Fruit fly (Drosophila melanogaster) whole organism, embryonic: Measurements from ENCODE around the gene Alg2.

Source experiments
- ATbp ChIP-seq: fragments of 200-800 bp; sonication (Bioruptor generic); optimal IDR thresholded peaks from 2 replicates; lab custom pipeline; 2017; ENCODE audit warnings: missing biosample characterization, mild to moderate bottlenecking, missing genetic modification characterization, missing genetic modification reagents
- Abd-B ChIP-seq: fragments of 200-800 bp; sonication (Bioruptor generic); optimal IDR thresholded peaks from 2 replicates; lab custom pipeline; 2018; ENCODE audit warnings: missing biosample characterization, mild to moderate bottlenecking, missing genetic modification characterization, moderate library complexity
- Asciz ChIP-seq: fragments of 200-800 bp; sonication (Bioruptor generic); optimal IDR thresholded peaks from 2 replicates; lab custom pipeline; 2017; ENCODE audit warnings: missing biosample characterization, mild to moderate bottlenecking, missing genetic modification characterization, missing genetic modification reagents
- Atf3 ChIP-seq: fragments of 200-800 bp; sonication (Bioruptor generic); optimal IDR thresholded peaks from 3 replicates; lab custom pipeline; 2016; ENCODE audit warnings: missing biosample characterization, missing genetic modification characterization
- BEAF-32 ChIP-seq: fragments of 200-800 bp; sonication (Bioruptor generic); optimal IDR thresholded peaks from 3 replicates; lab custom pipeline; 2017; ENCODE audit warnings: missing biosample characterization, missing genetic modification characterization, mild to moderate bottlenecking, moderate library complexity, missing genetic modification reagents
- Blimp-1 ChIP-seq: fragments of 200-800 bp; sonication (Bioruptor generic); optimal IDR thresholded peaks from 3 replicates; lab custom pipeline; 2018; ENCODE audit warnings: missing biosample characterization, missing genetic modification characterization, mild to moderate bottlenecking, moderate library complexity, missing genetic modification reagents
- CG10274 ChIP-seq: fragments of 200-800 bp; sonication (Bioruptor generic); optimal IDR thresholded peaks from 3 replicates; lab custom pipeline; 2017; ENCODE audit warnings: missing biosample characterization, mild to moderate bottlenecking, missing genetic modification characterization
- CG10565 ChIP-seq: fragments of 200-800 bp; sonication (Bioruptor generic); optimal IDR thresholded peaks from 3 replicates; lab custom pipeline; 2016; ENCODE audit warnings: missing biosample characterization, mild to moderate bottlenecking, missing genetic modification characterization
- CG11093 ChIP-seq: fragments of 200-800 bp; sonication (Bioruptor generic); IDR thresholded peaks from 3 replicates; pipeline ENCODE4 v1.3.6; 2022; ENCODE audit warnings: missing biosample characterization, missing genetic modification characterization
- CG11398 ChIP-seq: fragments of 200-800 bp; sonication (Bioruptor generic); optimal IDR thresholded peaks from 2 replicates; lab custom pipeline; 2016; ENCODE audit warnings: missing biosample characterization, missing genetic modification characterization
- CG11695 ChIP-seq: fragments of 200-800 bp; sonication (Bioruptor generic); IDR thresholded peaks from 3 replicates; pipeline ENCODE4 v1.3.6; 2022; ENCODE audit warnings: missing biosample characterization, missing genetic modification characterization
- CG11723 ChIP-seq: fragments of 200-800 bp; sonication (Bioruptor generic); optimal IDR thresholded peaks from 2 replicates; lab custom pipeline; 2017; ENCODE audit warnings: missing biosample characterization, mild to moderate bottlenecking, missing genetic modification characterization
- CG12391 ChIP-seq: fragments of 200-800 bp; sonication (Bioruptor generic); optimal IDR thresholded peaks from 3 replicates; lab custom pipeline; 2018; ENCODE audit warnings: missing biosample characterization, mild to moderate bottlenecking, missing genetic modification characterization, moderate library complexity
- CG13287 ChIP-seq: fragments of 200-800 bp; sonication (Bioruptor generic); IDR thresholded peaks from 2 replicates; pipeline ENCODE4 v1.3.6; 2022; ENCODE audit warnings: missing biosample characterization, missing genetic modification characterization; ENCODE audit not compliant: partially characterized antibody
- CG14667 ChIP-seq: fragments of 200-800 bp; sonication (Bioruptor generic); IDR thresholded peaks from 2 replicates; pipeline ENCODE4 v1.3.6; 2022; ENCODE audit warnings: missing biosample characterization, missing genetic modification characterization
- CG14965 ChIP-seq: fragments of 200-800 bp; sonication (Bioruptor generic); optimal IDR thresholded peaks from 2 replicates; lab custom pipeline; 2016; ENCODE audit warnings: missing biosample characterization, missing genetic modification characterization, borderline replicate concordance
- CG15601 ChIP-seq: fragments of 200-800 bp; sonication (Bioruptor generic); optimal IDR thresholded peaks from 3 replicates; lab custom pipeline; 2019; ENCODE audit warnings: missing biosample characterization, mild to moderate bottlenecking, missing genetic modification characterization, moderate library complexity
- CG17186 ChIP-seq: fragments of 200-800 bp; sonication (Bioruptor generic); optimal IDR thresholded peaks from 3 replicates; lab custom pipeline; 2017; ENCODE audit warnings: missing biosample characterization, missing genetic modification reagents, missing genetic modification characterization
- CG17361 ChIP-seq: fragments of 200-800 bp; sonication (Bioruptor generic); IDR thresholded peaks from 3 replicates; pipeline ENCODE4 v1.3.6; 2022; ENCODE audit warnings: missing biosample characterization, missing genetic modification characterization
- CG34422 ChIP-seq: fragments of 200-800 bp; sonication (Bioruptor generic); IDR thresholded peaks from 3 replicates; pipeline ENCODE4 v1.3.6; 2022; ENCODE audit warnings: missing biosample characterization, missing genetic modification characterization
- CG3995 ChIP-seq: fragments of 200-800 bp; sonication (Bioruptor generic); optimal IDR thresholded peaks from 3 replicates; lab custom pipeline; 2016; ENCODE audit warnings: missing biosample characterization, missing genetic modification characterization
- CG5245 ChIP-seq: fragments of 200-800 bp; sonication (Bioruptor generic); optimal IDR thresholded peaks from 3 replicates; lab custom pipeline; 2016; ENCODE audit warnings: missing biosample characterization, missing genetic modification characterization
- CG6175 ChIP-seq: fragments of 200-800 bp; sonication (Bioruptor generic); IDR thresholded peaks from 3 replicates; pipeline ENCODE4 v1.3.6; 2022; ENCODE audit warnings: missing biosample characterization, missing genetic modification characterization
- CG7556 ChIP-seq: fragments of 200-800 bp; sonication (Bioruptor generic); optimal IDR thresholded peaks from 2 replicates; lab custom pipeline; 2017; ENCODE audit warnings: missing biosample characterization, mild to moderate bottlenecking, missing genetic modification characterization
- CG8924 ChIP-seq: fragments of 200-800 bp; optimal IDR thresholded peaks from 3 replicates; lab custom pipeline; 2019; ENCODE audit warnings: missing biosample characterization, mild to moderate bottlenecking, missing genetic modification characterization, moderate library complexity
- CG9876 ChIP-seq: fragments of 200-800 bp; sonication (Bioruptor generic); optimal IDR thresholded peaks from 2 replicates; lab custom pipeline; 2016; ENCODE audit warnings: missing biosample characterization, missing genetic modification characterization
- Camta ChIP-seq: fragments of 200-800 bp; sonication (Bioruptor generic); optimal IDR thresholded peaks from 2 replicates; lab custom pipeline; 2016; ENCODE audit warnings: missing biosample characterization, missing genetic modification characterization
- H15 ChIP-seq: fragments of 200-800 bp; sonication (Bioruptor generic); IDR thresholded peaks from 3 replicates; pipeline ENCODE4 v1.3.6; 2022; ENCODE audit warnings: missing biosample characterization, missing genetic modification characterization
- Tbp ChIP-seq: fragments of >200 bp; optimal IDR thresholded peaks from 2 replicates; lab custom pipeline; 2018; ENCODE audit warnings: missing biosample characterization, missing genetic modification characterization
- ac ChIP-seq: fragments of 200-800 bp; sonication (Bioruptor generic); optimal IDR thresholded peaks from 3 replicates; lab custom pipeline; 2017; ENCODE audit warnings: missing biosample characterization, mild to moderate bottlenecking, missing genetic modification characterization
- aop ChIP-seq: fragments of 200-800 bp; sonication (Bioruptor generic); IDR thresholded peaks from 2 replicates; pipeline ENCODE4 v1.3.6; 2022; ENCODE audit warnings: missing biosample characterization, missing genetic modification characterization
- bab2 ChIP-seq: fragments of 200-800 bp; sonication (Bioruptor generic); optimal IDR thresholded peaks from 2 replicates; lab custom pipeline; 2016; ENCODE audit warnings: missing biosample characterization, missing genetic modification characterization
- chinmo ChIP-seq: fragments of 200-800 bp; sonication (Bioruptor generic); IDR thresholded peaks from 4 replicates; pipeline ENCODE4 v1.3.6; 2022; ENCODE audit warnings: missing biosample characterization, missing genetic modification characterization; ENCODE audit not compliant: partially characterized antibody
- crc ChIP-seq: fragments of 200-800 bp; sonication (Bioruptor generic); optimal IDR thresholded peaks from 2 replicates; lab custom pipeline; 2016; ENCODE audit warnings: missing biosample characterization, missing genetic modification characterization
- gcm2 ChIP-seq: fragments of 200-800 bp; sonication (Bioruptor generic); optimal IDR thresholded peaks from 2 replicates; lab custom pipeline; 2016; ENCODE audit warnings: missing biosample characterization, missing genetic modification characterization
- gsb-n ChIP-seq: fragments of 200-800 bp; sonication (Bioruptor generic); optimal IDR thresholded peaks from 3 replicates; lab custom pipeline; 2018; ENCODE audit warnings: missing biosample characterization, mild to moderate bottlenecking, missing genetic modification characterization
- hkb ChIP-seq, 2 experiments: fragments of 200-800 bp in 1 of 2; fragments of >200 bp in 1 of 2; sonication (Bioruptor generic) in 1 of 2; IDR thresholded peaks in 1 of 2; optimal IDR thresholded peaks in 1 of 2; 2 replicates each; pipeline versions ENCODE4 v1.3.6 to Lab custom; 2017 to 2022; ENCODE audit warnings: missing biosample characterization in 1 of 2, missing genetic modification characterization in 1 of 2
- hth ChIP-seq: fragments of >200 bp; optimal IDR thresholded peaks from 2 replicates; lab custom pipeline; 2017; ENCODE audit warnings: inconsistent platforms
- lilli ChIP-seq: fragments of 200-800 bp; sonication (Bioruptor generic); optimal IDR thresholded peaks from 3 replicates; lab custom pipeline; 2016; ENCODE audit warnings: missing biosample characterization, missing genetic modification characterization
- otp ChIP-seq: fragments of 200-800 bp; sonication (Bioruptor generic); IDR thresholded peaks from 3 replicates; pipeline ENCODE4, ENCODE4 v1.3.6; 2022; ENCODE audit warnings: missing biosample characterization, missing genetic modification characterization
- p53 ChIP-seq: fragments of 200-800 bp; sonication (Bioruptor generic); optimal IDR thresholded peaks from 2 replicates; lab custom pipeline; 2016; ENCODE audit warnings: missing biosample characterization, missing genetic modification characterization
- run ChIP-seq: fragments of 200-800 bp; sonication (Bioruptor generic); optimal IDR thresholded peaks from 3 replicates; lab custom pipeline; 2018; ENCODE audit warnings: missing biosample characterization, mild to moderate bottlenecking, missing genetic modification characterization
- sc ChIP-seq, 3 experiments: fragments of >200 bp in 2 of 3; fragments of 200-800 bp in 1 of 3; sonication (Bioruptor generic) in 1 of 3; optimal IDR thresholded peaks; 2 replicates in 2 of 3; 3 replicates in 1 of 3; lab custom pipeline; 2017; ENCODE audit warnings: mild to moderate bottlenecking in 1 of 3, missing biosample characterization in 1 of 3, missing genetic modification characterization in 1 of 3, missing genetic modification reagents in 1 of 3
- seq ChIP-seq: fragments of 200-800 bp; sonication (Bioruptor generic); IDR thresholded peaks from 2 replicates; pipeline ENCODE4 v1.3.6; 2022; ENCODE audit warnings: missing biosample characterization, missing genetic modification characterization
- sug ChIP-seq: fragments of 200-800 bp; optimal IDR thresholded peaks from 2 replicates; lab custom pipeline; 2019; ENCODE audit warnings: missing biosample characterization, mild to moderate bottlenecking, missing genetic modification characterization, moderate library complexity
- trh ChIP-seq: fragments of 200-800 bp; sonication (Bioruptor generic); optimal IDR thresholded peaks from 2 replicates; lab custom pipeline; 2016; ENCODE audit warnings: missing biosample characterization, missing genetic modification characterization
- tx ChIP-seq: fragments of 200-800 bp; sonication (Bioruptor generic); optimal IDR thresholded peaks from 2 replicates; lab custom pipeline; 2016; ENCODE audit warnings: missing biosample characterization, missing genetic modification characterization
- usp ChIP-seq: fragments of >200 bp; optimal IDR thresholded peaks from 2 replicates; lab custom pipeline; 2017; ENCODE audit warnings: missing biosample characterization, missing genetic modification characterization
- vvl ChIP-seq: fragments of 200-800 bp; sonication (Bioruptor generic); IDR thresholded peaks from 2 replicates; pipeline ENCODE4 v1.3.6; 2022; ENCODE audit warnings: missing biosample characterization, missing genetic modification characterization
- wor ChIP-seq: fragments of 200-800 bp; sonication (Bioruptor generic); IDR thresholded peaks from 2 replicates; pipeline ENCODE4 v1.3.6; 2022; ENCODE audit warnings: missing biosample characterization, missing genetic modification characterization

The Alg2 gene

DNA sequence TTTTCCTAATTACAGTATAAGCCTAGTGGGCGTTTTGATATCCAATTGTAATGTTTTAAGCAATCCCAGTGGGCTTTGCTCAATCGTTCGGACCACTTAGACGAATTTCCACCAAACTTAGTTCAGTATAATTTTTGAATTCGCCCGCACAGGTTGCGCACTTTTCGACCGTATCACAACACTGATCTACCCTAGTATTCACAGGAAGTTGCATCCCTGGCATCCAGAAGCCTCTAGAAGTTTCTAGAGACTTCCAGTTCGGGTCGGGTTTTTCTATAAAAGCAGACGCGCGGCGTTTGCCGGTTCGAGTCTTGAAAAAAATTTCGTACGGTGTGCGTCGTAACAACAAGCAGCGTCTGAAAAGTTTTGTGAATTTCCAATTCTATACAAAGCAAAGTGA is 49.3 kb downstream of the Alg2 start, which contains the start of gene Hsp83 (continued):
- TF ChIP-seq vvl (GFP tag; lab: Robert Waterston, UW) (peak; percentile 97), H15 (GFP tag; lab: Robert Waterston, UW) (peak; percentile 92), ATbp (peak; percentile 97), bab2 (GFP tag; lab: Kevin White, UChicago) (peak; percentile 79), p53 (GFP tag; lab: Kevin White, UChicago) (peak; percentile 92), CG14965 (GFP tag; lab: Kevin White, UChicago) (peak; percentile 93), CG17186 (GFP tag; lab: Kevin White, UChicago) (peak; percentile 96), wor (peak; percentile 41; the same call in 1 of the 2 replicates), hth (lab: Kevin White, UChicago) (no peak), CG13287 (GFP tag; lab: Robert Waterston, UW) (no peak), CG11723 (peak; percentile 98), run (peak; percentile 91), CG34422 (GFP tag; lab: Robert Waterston, UW) (peak; percentile 92), Tbp (no peak), crc (GFP tag; lab: Kevin White, UChicago) (peak; percentile 94), CG7556 (GFP tag; lab: Kevin White, UChicago) (peak; percentile 88), CG11398 (peak; percentile 95), trh (GFP tag; lab: Kevin White, UChicago) (peak; percentile 75), otp (GFP tag; lab: Robert Waterston, UW) (peak; percentile 98), CG12391 (tag; lab: Kevin White, UChicago) (peak; percentile 95), usp (no peak), Asciz (GFP tag; lab: Kevin White, UChicago) (peak; percentile 97), sc (optimal IDR thresholded peaks at IDR 0.05; lab: Kevin White, UChicago) (no peak), sc (GFP tag; optimal IDR thresholded peaks at IDR 0.05; lab: Kevin White, UChicago) (peak; percentile 88), BEAF-32 (GFP tag; lab: Kevin White, UChicago) (no peak), Camta (peak; percentile 92), sug (peak; percentile 92), hkb (optimal IDR thresholded peaks at IDR 0.05; lab: Kevin White, UChicago) (no peak), hkb (GFP tag; IDR thresholded peaks at IDR 0.05; lab: Robert Waterston, UW) (peak; percentile 96), tx (GFP tag; lab: Kevin White, UChicago) (peak; percentile 81), CG5245 (peak; percentile 91), Abd-B (GFP tag; lab: Kevin White, UChicago) (no peak), lilli (GFP tag; lab: Kevin White, UChicago) (peak; percentile 88), CG10274 (GFP tag; lab: Kevin White, UChicago) (peak; percentile 93), CG3995 (GFP tag; lab: Kevin White, UChicago) (peak; percentile 81), gcm2 (GFP tag; lab: Kevin White, UChicago) (peak; percentile 92), CG6175 (GFP tag; lab: Robert Waterston, UW) (peak; percentile 90), Atf3 (GFP tag; lab: Kevin White, UChicago) (peak; percentile 91), CG17361 (GFP tag; lab: Robert Waterston, UW) (peak; percentile 81), gsb-n (tag; lab: Kevin White, UChicago) (peak; percentile 85), CG9876 (GFP tag; lab: Kevin White, UChicago) (peak; percentile 89), CG15601 (tag; lab: Kevin White, UChicago) (peak; percentile 93), seq (GFP tag; lab: Robert Waterston, UW) (peak; percentile 92), CG14667 (GFP tag; lab: Robert Waterston, UW) (peak; percentile 31; the same call in 1 of the 2 replicates), ac (GFP tag; lab: Kevin White, UChicago) (peak; percentile 93), CG11695 (peak; percentile 84), aop (GFP tag; lab: Robert Waterston, UW) (0 out of 2 replicates have a peak, but pooled peaks have one; percentile 41), chinmo (GFP tag; lab: Robert Waterston, UW) (peak; percentile 84; the same call in 3 of the 4 replicates), CG8924 (tag; lab: Kevin White, UChicago) (peak; percentile 81), Blimp-1 (GFP tag; lab: Kevin White, UChicago) (peak; percentile 79), CG10565 (GFP tag; lab: Kevin White, UChicago) (peak; percentile 60), CG11093 (GFP tag; lab: Robert Waterston, UW) (peak; percentile 73; the same call in 2 of the 3 replicates)
